Fruit fly (Drosophila melanogaster) whole organism, embryonic: Measurements from ENCODE around the gene Sec5.

Source experiments
- Adf1 ChIP-seq: fragments of 200-800 bp; sonication (Bioruptor generic); IDR thresholded peaks from 2 replicates; pipeline ENCODE4 v1.3.6; 2022; ENCODE audit warnings: missing biosample characterization, missing genetic modification characterization
- Atf3 ChIP-seq: fragments of 200-800 bp; sonication (Bioruptor generic); optimal IDR thresholded peaks from 3 replicates; lab custom pipeline; 2016; ENCODE audit warnings: missing biosample characterization, missing genetic modification characterization
- Blimp-1 ChIP-seq: fragments of 200-800 bp; sonication (Bioruptor generic); optimal IDR thresholded peaks from 3 replicates; lab custom pipeline; 2018; ENCODE audit warnings: missing biosample characterization, missing genetic modification characterization, mild to moderate bottlenecking, moderate library complexity, missing genetic modification reagents
- C15 ChIP-seq: fragments of 200-800 bp; sonication (Bioruptor generic); IDR thresholded peaks from 3 replicates; pipeline ENCODE4 v1.3.6; 2022; ENCODE audit warnings: missing biosample characterization, missing genetic modification characterization
- CG10274 ChIP-seq: fragments of 200-800 bp; sonication (Bioruptor generic); optimal IDR thresholded peaks from 3 replicates; lab custom pipeline; 2017; ENCODE audit warnings: missing biosample characterization, mild to moderate bottlenecking, missing genetic modification characterization
- CG11093 ChIP-seq: fragments of 200-800 bp; sonication (Bioruptor generic); IDR thresholded peaks from 3 replicates; pipeline ENCODE4 v1.3.6; 2022; ENCODE audit warnings: missing biosample characterization, missing genetic modification characterization
- CG12071 ChIP-seq: fragments of 200-800 bp; sonication (Bioruptor generic); optimal IDR thresholded peaks from 3 replicates; lab custom pipeline; 2018; ENCODE audit warnings: missing biosample characterization, mild to moderate bottlenecking, missing genetic modification characterization
- CG12659 ChIP-seq: fragments of 200-800 bp; sonication (Bioruptor generic); optimal IDR thresholded peaks from 3 replicates; lab custom pipeline; 2017; ENCODE audit warnings: mild to moderate bottlenecking, missing biosample characterization, missing genetic modification reagents, missing genetic modification characterization
- CG14441 ChIP-seq: fragments of 200-800 bp; sonication (Bioruptor generic); IDR thresholded peaks from 2 replicates; pipeline ENCODE4 v1.3.6; 2022; ENCODE audit warnings: missing biosample characterization, missing genetic modification characterization
- CG33557 ChIP-seq: fragments of 200-800 bp; sonication (Bioruptor generic); optimal IDR thresholded peaks from 2 replicates; lab custom pipeline; 2019; ENCODE audit warnings: missing biosample characterization, mild to moderate bottlenecking, missing genetic modification characterization, moderate library complexity
- CG34422 ChIP-seq: fragments of 200-800 bp; sonication (Bioruptor generic); IDR thresholded peaks from 3 replicates; pipeline ENCODE4 v1.3.6; 2022; ENCODE audit warnings: missing biosample characterization, missing genetic modification characterization
- CG5245 ChIP-seq: fragments of 200-800 bp; sonication (Bioruptor generic); optimal IDR thresholded peaks from 3 replicates; lab custom pipeline; 2016; ENCODE audit warnings: missing biosample characterization, missing genetic modification characterization
- CG7357 ChIP-seq: fragments of 200-800 bp; sonication (Bioruptor generic); IDR thresholded peaks from 3 replicates; pipeline ENCODE4 v1.3.6; 2022; ENCODE audit warnings: missing biosample characterization, missing genetic modification characterization
- CG7987 ChIP-seq: fragments of 200-800 bp; sonication (Bioruptor generic); optimal IDR thresholded peaks from 2 replicates; lab custom pipeline; 2018; ENCODE audit warnings: missing biosample characterization, mild to moderate bottlenecking, missing genetic modification characterization, moderate library complexity
- D19B ChIP-seq: fragments of 200-800 bp; sonication (Bioruptor generic); optimal IDR thresholded peaks from 2 replicates; lab custom pipeline; 2017; ENCODE audit warnings: missing biosample characterization, mild to moderate bottlenecking, missing genetic modification characterization
- Dll ChIP-seq: fragments of 200-800 bp; sonication (Bioruptor generic); IDR thresholded peaks from 4 replicates; pipeline ENCODE4 v1.3.6; 2022; ENCODE audit warnings: missing biosample characterization, missing genetic modification characterization; ENCODE audit not compliant: partially characterized antibody
- Fer1 ChIP-seq: fragments of 200-800 bp; sonication (Bioruptor generic); optimal IDR thresholded peaks from 2 replicates; lab custom pipeline; 2017; ENCODE audit warnings: missing biosample characterization, mild to moderate bottlenecking, missing genetic modification characterization
- Lpt ChIP-seq: fragments of >200 bp; optimal IDR thresholded peaks from 2 replicates; lab custom pipeline; 2018; ENCODE audit warnings: missing biosample characterization, missing genetic modification characterization
- MTF-1 ChIP-seq: fragments of 200-800 bp; sonication (Bioruptor generic); optimal IDR thresholded peaks from 2 replicates; lab custom pipeline; 2018; ENCODE audit warnings: missing biosample characterization, mild to moderate bottlenecking, missing genetic modification characterization, borderline replicate concordance
- NK7.1 ChIP-seq: fragments of 200-800 bp; sonication (Bioruptor generic); optimal IDR thresholded peaks from 3 replicates; lab custom pipeline; 2016; ENCODE audit warnings: missing biosample characterization, missing genetic modification characterization
- Nf-YC ChIP-seq: fragments of 200-800 bp; optimal IDR thresholded peaks from 3 replicates; lab custom pipeline; 2019; ENCODE audit warnings: missing biosample characterization, mild to moderate bottlenecking, missing genetic modification characterization, moderate library complexity
- NfI ChIP-seq: fragments of 200-800 bp; sonication (Bioruptor generic); optimal IDR thresholded peaks from 3 replicates; lab custom pipeline; 2018; ENCODE audit warnings: missing biosample characterization, mild to moderate bottlenecking, missing genetic modification characterization, moderate library complexity
- Oaz ChIP-seq: fragments of 200-800 bp; sonication (Bioruptor generic); IDR thresholded peaks from 2 replicates; pipeline ENCODE4 v1.3.6; 2022; ENCODE audit warnings: missing biosample characterization, missing genetic modification characterization
- Pdp1 ChIP-seq, 2 experiments: fragments of 200-800 bp; sonication (Bioruptor generic); optimal IDR thresholded peaks; 3 replicates each; lab custom pipeline; 2016; ENCODE audit warnings: missing biosample characterization in 2 of 2, missing genetic modification characterization in 2 of 2, mild to moderate bottlenecking in 1 of 2, moderate library complexity in 1 of 2
- Ptx1 ChIP-seq: fragments of 200-800 bp; sonication (Bioruptor generic); IDR thresholded peaks from 2 replicates; pipeline ENCODE4 v1.3.6; 2022; ENCODE audit warnings: missing biosample characterization, missing genetic modification characterization
- Tbp ChIP-seq: fragments of >200 bp; optimal IDR thresholded peaks from 2 replicates; lab custom pipeline; 2018; ENCODE audit warnings: missing biosample characterization, missing genetic modification characterization
- bab2 ChIP-seq: fragments of 200-800 bp; sonication (Bioruptor generic); optimal IDR thresholded peaks from 2 replicates; lab custom pipeline; 2016; ENCODE audit warnings: missing biosample characterization, missing genetic modification characterization
- bcd ChIP-seq: fragments of 200-800 bp; sonication (Bioruptor generic); optimal IDR thresholded peaks from 2 replicates; lab custom pipeline; 2017; ENCODE audit warnings: missing biosample characterization, mild to moderate bottlenecking, missing genetic modification characterization
- chn ChIP-seq: fragments of 200-800 bp; sonication (Bioruptor generic); optimal IDR thresholded peaks from 2 replicates; lab custom pipeline; 2016; ENCODE audit warnings: missing biosample characterization, missing genetic modification characterization
- dysf ChIP-seq: fragments of 200-800 bp; sonication (Bioruptor generic); IDR thresholded peaks from 3 replicates; pipeline ENCODE4 v1.3.6; 2022; ENCODE audit warnings: missing biosample characterization, missing genetic modification characterization
- gem ChIP-seq: fragments of 200-800 bp; sonication (Bioruptor generic); optimal IDR thresholded peaks from 2 replicates; lab custom pipeline; 2019; ENCODE audit warnings: missing biosample characterization, mild to moderate bottlenecking, missing genetic modification characterization, moderate library complexity
- hkb ChIP-seq, 2 experiments: fragments of 200-800 bp in 1 of 2; fragments of >200 bp in 1 of 2; sonication (Bioruptor generic) in 1 of 2; IDR thresholded peaks in 1 of 2; optimal IDR thresholded peaks in 1 of 2; 2 replicates each; pipeline versions ENCODE4 v1.3.6 to Lab custom; 2017 to 2022; ENCODE audit warnings: missing biosample characterization in 1 of 2, missing genetic modification characterization in 1 of 2
- kni ChIP-seq: fragments of 200-800 bp; sonication (Bioruptor generic); optimal IDR thresholded peaks from 3 replicates; lab custom pipeline; 2017; ENCODE audit warnings: mild to moderate bottlenecking, missing biosample characterization, missing genetic modification reagents, missing genetic modification characterization
- lab ChIP-seq: fragments of 200-800 bp; sonication (Bioruptor generic); optimal IDR thresholded peaks from 3 replicates; lab custom pipeline; 2017; ENCODE audit warnings: missing biosample characterization, missing genetic modification characterization, mild to moderate bottlenecking, moderate library complexity, missing genetic modification reagents
- lola ChIP-seq, 3 experiments: fragments of >200 bp in 2 of 3; fragments of 200-800 bp in 1 of 3; sonication (Bioruptor generic) in 1 of 3; optimal IDR thresholded peaks; 2 replicates each; lab custom pipeline; 2017 to 2019; ENCODE audit warnings: missing biosample characterization in 3 of 3, missing genetic modification characterization in 3 of 3, mild to moderate bottlenecking in 1 of 3, moderate library complexity in 1 of 3
- nerfin-1 ChIP-seq: fragments of 200-800 bp; sonication (Bioruptor generic); optimal IDR thresholded peaks from 3 replicates; lab custom pipeline; 2019; ENCODE audit warnings: missing biosample characterization, mild to moderate bottlenecking, missing genetic modification characterization, moderate library complexity
- oc ChIP-seq: fragments of 200-800 bp; sonication (Bioruptor generic); optimal IDR thresholded peaks from 2 replicates; lab custom pipeline; 2018; ENCODE audit warnings: missing biosample characterization, mild to moderate bottlenecking, missing genetic modification characterization, moderate library complexity
- org-1 ChIP-seq: fragments of 200-800 bp; sonication (Bioruptor generic); optimal IDR thresholded peaks from 2 replicates; lab custom pipeline; 2017; ENCODE audit warnings: missing biosample characterization, missing genetic modification characterization
- p53 ChIP-seq: fragments of 200-800 bp; sonication (Bioruptor generic); optimal IDR thresholded peaks from 2 replicates; lab custom pipeline; 2016; ENCODE audit warnings: missing biosample characterization, missing genetic modification characterization
- ro ChIP-seq: fragments of 200-800 bp; sonication (Bioruptor generic); IDR thresholded peaks from 2 replicates; pipeline ENCODE4 v1.3.6; 2022; ENCODE audit warnings: missing biosample characterization, missing genetic modification characterization
- sens-2 ChIP-seq: fragments of 200-800 bp; sonication (Bioruptor generic); IDR thresholded peaks from 2 replicates; pipeline ENCODE4 v1.3.6; 2022; ENCODE audit warnings: missing biosample characterization, missing genetic modification characterization
- seq ChIP-seq: fragments of 200-800 bp; sonication (Bioruptor generic); IDR thresholded peaks from 2 replicates; pipeline ENCODE4 v1.3.6; 2022; ENCODE audit warnings: missing biosample characterization, missing genetic modification characterization
- sisA ChIP-seq: fragments of 200-800 bp; sonication (Bioruptor generic); IDR thresholded peaks from 2 replicates; pipeline ENCODE4 v1.3.6; 2022; ENCODE audit warnings: missing biosample characterization, missing genetic modification characterization
- sob ChIP-seq: fragments of 200-800 bp; sonication (Bioruptor generic); IDR thresholded peaks from 2 replicates; pipeline ENCODE4 v1.3.6; 2022; ENCODE audit warnings: missing biosample characterization, missing genetic modification characterization
- sug ChIP-seq: fragments of 200-800 bp; optimal IDR thresholded peaks from 2 replicates; lab custom pipeline; 2019; ENCODE audit warnings: missing biosample characterization, mild to moderate bottlenecking, missing genetic modification characterization, moderate library complexity
- tgo ChIP-seq: fragments of 200-800 bp; sonication (Bioruptor generic); IDR thresholded peaks from 3 replicates; pipeline ENCODE4 v1.3.6; 2022; ENCODE audit warnings: missing biosample characterization, missing genetic modification characterization
- tll ChIP-seq, 2 experiments: fragments of 200-800 bp in 1 of 2; fragments of >200 bp in 1 of 2; sonication (Bioruptor generic) in 1 of 2; optimal IDR thresholded peaks; 2 replicates each; lab custom pipeline; 2017 to 2019; ENCODE audit warnings: missing biosample characterization in 2 of 2, missing genetic modification characterization in 2 of 2, mild to moderate bottlenecking in 1 of 2, moderate library complexity in 1 of 2
- usp ChIP-seq: fragments of >200 bp; optimal IDR thresholded peaks from 2 replicates; lab custom pipeline; 2017; ENCODE audit warnings: missing biosample characterization, missing genetic modification characterization
- zen ChIP-seq: fragments of 200-800 bp; sonication (Bioruptor generic); optimal IDR thresholded peaks from 3 replicates; lab custom pipeline; 2018; ENCODE audit warnings: missing biosample characterization, mild to moderate bottlenecking, missing genetic modification characterization, moderate library complexity
- zf30C ChIP-seq: fragments of 200-800 bp; sonication (Bioruptor generic); optimal IDR thresholded peaks from 3 replicates; lab custom pipeline; 2018; ENCODE audit warnings: missing biosample characterization, mild to moderate bottlenecking, missing genetic modification characterization

Gene Sec5

dm6 chr2L:3476399-3477056 lies 19.4 kb downstream of the Sec5 start (continued):
- TF ChIP-seq p53 (GFP tag; lab: Kevin White, UChicago) (no peak), nerfin-1 (peak; percentile 13), D19B (GFP tag; lab: Kevin White, UChicago) (no peak), Oaz (GFP tag; lab: Robert Waterston, UW) (no peak), CG5245 (GFP tag; lab: Kevin White, UChicago) (no peak), tll (GFP tag; optimal IDR thresholded peaks at IDR 0.05; lab: Kevin White, UChicago) (no peak), hkb (optimal IDR thresholded peaks at IDR 0.05; lab: Kevin White, UChicago) (no peak), hkb (GFP tag; IDR thresholded peaks at IDR 0.05; lab: Robert Waterston, UW) (no peak), oc (tag; lab: Kevin White, UChicago) (no peak), Adf1 (GFP tag; lab: Robert Waterston, UW) (no peak), gem (tag; lab: Kevin White, UChicago) (no peak), sens-2 (no peak), NK7.1 (no peak), lola (GFP tag; optimal IDR thresholded peaks at IDR 0.05; lab: Kevin White, UChicago) (no peak), Tbp (GFP tag; lab: Kevin White, UChicago) (no peak), dysf (GFP tag; lab: Robert Waterston, UW) (no peak), Ptx1 (GFP tag; lab: Robert Waterston, UW) (no peak), CG7987 (no peak), CG11093 (no peak), kni (GFP tag; lab: Kevin White, UChicago) (peak; percentile 71), seq (GFP tag; lab: Robert Waterston, UW) (peak; percentile 42; the same call in 1 of the 2 replicates), Atf3 (no peak), zen (tag; lab: Kevin White, UChicago) (peak; percentile 10), CG33557 (GFP tag; lab: Kevin White, UChicago) (peak; percentile 45), Blimp-1 (GFP tag; lab: Kevin White, UChicago) (peak; percentile 98), zf30C (GFP tag; lab: Kevin White, UChicago) (no peak), org-1 (GFP tag; lab: Kevin White, UChicago) (no peak), sug (tag; lab: Kevin White, UChicago) (peak; percentile 6), CG34422 (GFP tag; lab: Robert Waterston, UW) (0 out of 3 replicates have a peak, but pooled peaks have one; percentile 14), ro (GFP tag; lab: Robert Waterston, UW) (no peak), usp (GFP tag; lab: Kevin White, UChicago) (no peak), bcd (GFP tag; lab: Kevin White, UChicago) (no peak), bab2 (no peak), C15 (GFP tag; lab: Robert Waterston, UW) (no peak), Pdp1 (GFP tag; optimal IDR thresholded peaks at IDR 0.05; lab: Kevin White, UChicago) (no peak), tgo (no peak), sob (GFP tag; lab: Robert Waterston, UW) (no peak), Lpt (no peak), NfI (GFP tag; lab: Kevin White, UChicago) (no peak), chn (no peak), lab (no peak), sisA (GFP tag; lab: Robert Waterston, UW) (no peak), MTF-1 (no peak), Fer1 (GFP tag; lab: Kevin White, UChicago) (no peak), Dll (no peak), CG10274 (no peak), CG12071 (GFP tag; lab: Kevin White, UChicago) (no peak), CG7357 (GFP tag; lab: Robert Waterston, UW) (no peak), CG12659 (GFP tag; lab: Kevin White, UChicago) (no peak), Nf-YC (tag; lab: Kevin White, UChicago) (peak; percentile 44), CG14441 (GFP tag; lab: Robert Waterston, UW) (no peak)
